Worm (Caenorhabditis elegans) whole organism, L4 larva: ENCODE data around the gene F46H5.11.
A peak's percentile ranks its signal among the peaks of the same experiment; 100 is the strongest.

Experiments
- F37D6.2 ChIP-seq: sonication (generic microtip); optimal IDR thresholded peaks from 2 replicates; lab custom pipeline; 2016; ENCODE audit warnings: mild to moderate bottlenecking, missing genetic modification characterization, missing compliant biosample characterization
- F49E8.2 ChIP-seq: sonication (generic microtip); optimal IDR thresholded peaks from 2 replicates; lab custom pipeline; 2016; ENCODE audit warnings: missing compliant biosample characterization, mild to moderate bottlenecking, missing genetic modification characterization, borderline replicate concordance
- Y105C5A.15 ChIP-seq: fragments of 200-800 bp; sonication (Bioruptor generic); IDR thresholded peaks from 2 replicates; pipeline ENCODE4 v1.3.6; 2022; ENCODE audit warnings: missing genetic modification characterization, missing compliant biosample characterization
- aha-1 ChIP-seq: fragments of 150-350 bp; peaks from one replicate; lab custom pipeline; 2014; ENCODE audit warnings: missing biosample characterization, missing genetic modification characterization
- aly-2 ChIP-seq: sonication (generic microtip); optimal IDR thresholded peaks from 2 replicates; lab custom pipeline; 2018; ENCODE audit warnings: missing biosample characterization, missing genetic modification characterization
- arid-1 ChIP-seq: fragments of 200-800 bp; sonication (Bioruptor generic); conservative IDR thresholded peaks from 2 replicates; pipeline ENCODE4 v1.3.6; 2022; ENCODE audit warnings: missing genetic modification reagents, missing genetic modification characterization, missing compliant biosample characterization
- ceh-20 ChIP-seq: fragments of 200-800 bp; sonication (Bioruptor generic); IDR thresholded peaks from 2 replicates; pipeline ENCODE4 v1.3.6; 2022; ENCODE audit warnings: missing genetic modification reagents, missing genetic modification characterization, missing compliant biosample characterization
- ceh-32 ChIP-seq: sonication (generic microtip); optimal IDR thresholded peaks from 2 replicates; lab custom pipeline; 2016; ENCODE audit warnings: mild to moderate bottlenecking, missing genetic modification characterization, missing compliant biosample characterization; ENCODE audit not compliant: poor library complexity
- ceh-62 ChIP-seq: sonication (generic microtip); optimal IDR thresholded peaks from 2 replicates; lab custom pipeline; 2017; ENCODE audit warnings: missing biosample characterization, missing genetic modification characterization
- dmd-6 ChIP-seq: fragments of 200-800 bp; sonication (Bioruptor generic); IDR thresholded peaks from 2 replicates; pipeline ENCODE4 v1.3.6; 2022; ENCODE audit warnings: missing genetic modification reagents, missing genetic modification characterization, missing compliant biosample characterization
- dpl-1 ChIP-seq: fragments of 150-350 bp; optimal IDR thresholded peaks from 2 replicates; lab custom pipeline; 2014; ENCODE audit warnings: missing biosample characterization, missing genetic modification reagents, missing genetic modification characterization
- fkh-10 ChIP-seq: fragments of 150-350 bp; optimal IDR thresholded peaks from 2 replicates; lab custom pipeline; 2014; ENCODE audit warnings: missing biosample characterization, missing genetic modification reagents, missing genetic modification characterization
- gei-8 ChIP-seq: fragments of 200-800 bp; sonication (Bioruptor generic); optimal IDR thresholded peaks from 2 replicates; lab custom pipeline; 2018; ENCODE audit warnings: mild to moderate bottlenecking, missing genetic modification characterization, missing compliant biosample characterization
- hif-1 ChIP-seq, 2 experiments: sonication (generic microtip); optimal IDR thresholded peaks; 2 replicates each; lab custom pipeline; 2016 to 2017; ENCODE audit warnings: missing compliant biosample characterization in 2 of 2, missing genetic modification characterization in 2 of 2, missing genetic modification reagents in 2 of 2, missing genotype in 2 of 2, mild to moderate bottlenecking in 1 of 2
- hlh-30 ChIP-seq: sonication (generic microtip); optimal IDR thresholded peaks from 2 replicates; lab custom pipeline; 2017; ENCODE audit warnings: antibody characterized with exemption, mild to moderate bottlenecking, missing genetic modification characterization, missing compliant biosample characterization; ENCODE audit not compliant: insufficient read depth
- hmg-1.1 ChIP-seq: fragments of 200-800 bp; sonication (Bioruptor generic); IDR thresholded peaks from 2 replicates; pipeline ENCODE4 v1.3.6; 2022; ENCODE audit warnings: missing genetic modification reagents, missing genetic modification characterization, missing compliant biosample characterization
- lin-39 ChIP-seq: fragments of 150-350 bp; optimal IDR thresholded peaks from 2 replicates; lab custom pipeline; 2014; ENCODE audit warnings: missing biosample characterization, missing genetic modification reagents, missing genetic modification characterization
- lir-3 ChIP-seq: sonication (generic microtip); optimal IDR thresholded peaks from 2 replicates; lab custom pipeline; 2016; ENCODE audit warnings: mild to moderate bottlenecking, missing genetic modification characterization, missing compliant biosample characterization
- mes-2 ChIP-seq: sonication (generic microtip); optimal IDR thresholded peaks from 2 replicates; lab custom pipeline; 2016; ENCODE audit warnings: missing genotype, mild to moderate bottlenecking, missing genetic modification characterization, missing compliant biosample characterization; ENCODE audit not compliant: poor library complexity, severe bottlenecking
- mxl-2 ChIP-seq: fragments of 200-800 bp; sonication (Bioruptor generic); conservative IDR thresholded peaks from 2 replicates; pipeline ENCODE4 v1.3.6; 2022; ENCODE audit warnings: missing genetic modification reagents, missing genetic modification characterization, missing compliant biosample characterization
- nhr-11 ChIP-seq: fragments of 150-350 bp; optimal IDR thresholded peaks from 2 replicates; lab custom pipeline; 2014; ENCODE audit warnings: missing biosample characterization, missing genetic modification characterization
- nhr-237 ChIP-seq: sonication (generic microtip); optimal IDR thresholded peaks from 2 replicates; lab custom pipeline; 2017; ENCODE audit warnings: missing biosample characterization, missing genetic modification characterization
- nhr-42 ChIP-seq: fragments of 200-800 bp; sonication (Bioruptor generic); IDR thresholded peaks from 2 replicates; pipeline ENCODE4 v1.3.6; 2022; ENCODE audit warnings: missing genetic modification characterization, missing compliant biosample characterization
- pha-4 ChIP-seq, 2 experiments: fragments of 150-350 bp in 1 of 2; fragments of 200-800 bp in 1 of 2; sonication (Bioruptor generic) in 1 of 2; IDR thresholded peaks in 1 of 2; optimal IDR thresholded peaks in 1 of 2; 2 replicates each; pipeline versions ENCODE4 v1.3.6 to Lab custom; 2014 to 2022; ENCODE audit warnings: missing genetic modification characterization in 2 of 2, missing genetic modification reagents in 2 of 2, missing biosample characterization in 1 of 2, missing compliant biosample characterization in 1 of 2
- pqm-1 ChIP-seq: sonication (generic microtip); optimal IDR thresholded peaks from 2 replicates; lab custom pipeline; 2017; ENCODE audit warnings: missing biosample characterization, missing genetic modification characterization
- rbr-2 ChIP-seq: sonication (generic microtip); optimal IDR thresholded peaks from 2 replicates; lab custom pipeline; 2016; ENCODE audit warnings: missing genotype, missing genetic modification characterization, missing compliant biosample characterization
- snpc-1.2 ChIP-seq: fragments of 200-800 bp; sonication (Bioruptor generic); IDR thresholded peaks from 2 replicates; pipeline ENCODE4 v1.3.6; 2022; ENCODE audit warnings: missing genetic modification reagents, missing genetic modification characterization, missing compliant biosample characterization
- tag-97 ChIP-seq: fragments of 200-800 bp; sonication (Bioruptor generic); IDR thresholded peaks from 2 replicates; pipeline ENCODE4 v1.3.6; 2022; ENCODE audit warnings: missing genetic modification characterization, missing compliant biosample characterization
- unc-130 ChIP-seq: sonication (generic microtip); optimal IDR thresholded peaks from 2 replicates; lab custom pipeline; 2016; ENCODE audit warnings: missing genetic modification reagents, missing genetic modification characterization, missing compliant biosample characterization
- unc-39 ChIP-seq: sonication (generic microtip); optimal IDR thresholded peaks from 2 replicates; lab custom pipeline; 2017; ENCODE audit warnings: missing biosample characterization, missing genetic modification characterization
- unc-62 ChIP-seq, 3 experiments: fragments of 150-350 bp in 1 of 3; sonication (generic microtip); optimal IDR thresholded peaks in 2 of 3; peaks in 1 of 3; 1 replicate in 1 of 3; 2 replicates in 2 of 3; lab custom pipeline; 2014 to 2017; ENCODE audit warnings: missing biosample characterization in 3 of 3, missing genetic modification characterization in 3 of 3, missing genetic modification reagents in 3 of 3, missing genotype in 1 of 3

Gene F46H5.11

ce11 chrX:7222383-7222782 lies 49.5 kb downstream of the F46H5.11 start (continued):
- no peak for TF ChIP-seq ceh-62 (tag; lab: Kevin White, UChicago)
- TF ChIP-seq arid-1 (GFP tag; lab: Robert Waterston, UW): no peak
- TF ChIP-seq hmg-1.1 (GFP tag; lab: Robert Waterston, UW): peak; percentile 48
- TF ChIP-seq pqm-1: no peak
- no peak for TF ChIP-seq dmd-6 (GFP tag; lab: Robert Waterston, UW)
- peak; percentile 5 for TF ChIP-seq hlh-30 (tag; lab: Kevin White, UChicago)
- TF ChIP-seq rbr-2 (tag; lab: Kevin White, UChicago): no peak
- TF ChIP-seq lir-3 (tag; lab: Kevin White, UChicago): no peak
- TF ChIP-seq mes-2 (tag; lab: Kevin White, UChicago): no peak
- no peak for TF ChIP-seq unc-62 (GFP tag; optimal IDR thresholded peaks at IDR 0.05 in 1 of 2; lab: Kevin White, UChicago)
- TF ChIP-seq unc-62 (tag; optimal IDR thresholded peaks at IDR 0.05; lab: Kevin White, UChicago): no peak
- TF ChIP-seq nhr-11: no peak
- TF ChIP-seq ceh-20 (GFP tag; lab: Robert Waterston, UW): 0 out of 2 replicates have a peak, but pooled peaks have one; percentile 38
- no peak for TF ChIP-seq aly-2 (tag; lab: Kevin White, UChicago)
- TF ChIP-seq hif-1 (tag; optimal IDR thresholded peaks at IDR 0.05; lab: Kevin White, UChicago): no peak
- no peak for TF ChIP-seq tag-97 (GFP tag; lab: Robert Waterston, UW)
- TF ChIP-seq dpl-1 (GFP tag; lab: Kevin White, UChicago): no peak
- TF ChIP-seq unc-39 (tag; lab: Kevin White, UChicago): no peak
- TF ChIP-seq F49E8.2: no peak
- no peak for TF ChIP-seq nhr-42 (GFP tag; lab: Robert Waterston, UW)
- TF ChIP-seq pha-4 (GFP tag; IDR thresholded peaks at IDR 0.05; lab: Robert Waterston, UW): no peak
- no peak for TF ChIP-seq pha-4 (tag; optimal IDR thresholded peaks at IDR 0.05; lab: Kevin White, UChicago)
- TF ChIP-seq fkh-10: peak; percentile 10
- TF ChIP-seq gei-8 (GFP tag; lab: Kevin White, UChicago): no peak
- no peak for TF ChIP-seq nhr-237 (tag; lab: Kevin White, UChicago)
- TF ChIP-seq F37D6.2 (tag; lab: Kevin White, UChicago): no peak

DNA sequence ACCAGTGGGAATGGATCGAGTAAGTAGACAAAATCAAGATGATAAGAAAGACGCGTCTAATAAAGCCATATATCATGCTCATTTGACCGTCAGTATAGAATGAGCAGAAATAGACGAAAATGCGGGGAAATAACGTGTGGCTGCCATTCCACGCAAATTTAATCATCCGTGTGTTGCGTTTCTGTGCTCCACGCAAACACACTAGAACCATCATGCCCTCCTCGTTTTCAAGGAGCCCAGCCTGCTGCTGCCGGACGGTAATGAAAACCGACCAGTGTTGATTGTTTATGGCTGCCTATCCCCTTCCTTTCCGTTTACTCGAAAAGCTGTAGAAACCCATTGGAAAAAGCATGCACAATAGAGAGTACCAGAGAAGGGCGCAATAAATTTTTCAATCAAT lies 51.7 kb downstream of the F46H5.11 start:
- TF ChIP-seq Y105C5A.15 (GFP tag; lab: Robert Waterston, UW) (no peak), aha-1 (tag; lab: Kevin White, UChicago) (peak; percentile 29), unc-130 (no peak), ceh-32 (tag; lab: Kevin White, UChicago) (no peak), lin-39 (tag; lab: Kevin White, UChicago) (no peak), snpc-1.2 (no peak), mxl-2 (no peak)
